Worm (Caenorhabditis elegans) whole organism, young adult: ENCODE measurements around the gene srw-26.

ENCODE experiments used
- B0035.1 ChIP-seq: sonication (generic microtip); optimal IDR thresholded peaks from 2 replicates; lab custom pipeline; 2016; ENCODE audit warnings: missing genetic modification characterization, mild to moderate bottlenecking, missing compliant biosample characterization, missing genotype, missing genetic modification reagents
- C06A6.2 ChIP-seq: fragments of 200-800 bp; sonication (Bioruptor generic); conservative IDR thresholded peaks from 2 replicates; pipeline ENCODE4 v1.3.6; 2022; ENCODE audit warnings: missing genetic modification characterization, missing compliant biosample characterization
- C17E4.6 ChIP-seq: fragments of 200-800 bp; sonication (Bioruptor generic); IDR thresholded peaks from 2 replicates; pipeline ENCODE4 v1.3.6; 2022; ENCODE audit warnings: missing genetic modification reagents, missing genetic modification characterization, missing compliant biosample characterization
- F10E7.11 ChIP-seq: sonication (generic microtip); optimal IDR thresholded peaks from 2 replicates; lab custom pipeline; 2017; ENCODE audit warnings: mild to moderate bottlenecking, missing genetic modification characterization, moderate library complexity, missing compliant biosample characterization
- F23B12.7 ChIP-seq: sonication (generic microtip); optimal IDR thresholded peaks from 2 replicates; lab custom pipeline; 2017; ENCODE audit warnings: missing genetic modification characterization, mild to moderate bottlenecking, missing compliant biosample characterization, antibody characterized with exemption, moderate library complexity; ENCODE audit not compliant: insufficient read depth
- F39B2.1 ChIP-seq: fragments of 200-800 bp; sonication (Bioruptor generic); IDR thresholded peaks from 2 replicates; pipeline ENCODE4 v1.3.6; 2022; ENCODE audit warnings: missing genetic modification reagents, missing genetic modification characterization, missing compliant biosample characterization
- F52B5.7 ChIP-seq: sonication (generic microtip); optimal IDR thresholded peaks from 2 replicates; lab custom pipeline; 2016; ENCODE audit warnings: mild to moderate bottlenecking, missing genetic modification characterization, missing compliant biosample characterization
- F57A8.1 ChIP-seq: fragments of 200-800 bp; sonication (Bioruptor generic); optimal IDR thresholded peaks from 2 replicates; lab custom pipeline; 2018; ENCODE audit warnings: mild to moderate bottlenecking, missing genetic modification characterization, moderate library complexity, missing compliant biosample characterization
- F57C9.4 ChIP-seq: sonication (generic microtip); optimal IDR thresholded peaks from 2 replicates; lab custom pipeline; 2017; ENCODE audit warnings: mild to moderate bottlenecking, missing genetic modification characterization, missing compliant biosample characterization
- K11D2.4 ChIP-seq: fragments of 200-800 bp; sonication (Bioruptor generic); IDR thresholded peaks from 2 replicates; pipeline ENCODE4 v1.3.6; 2022; ENCODE audit warnings: missing genetic modification reagents, missing genetic modification characterization, missing compliant biosample characterization
- Y95B8A.8 ChIP-seq: fragments of 200-800 bp; sonication (Bioruptor generic); IDR thresholded peaks from 2 replicates; pipeline ENCODE4 v1.3.6; 2022; ENCODE audit warnings: missing genetic modification reagents, missing genetic modification characterization, missing compliant biosample characterization
- ZK185.1 ChIP-seq: sonication (generic microtip); optimal IDR thresholded peaks from 2 replicates; lab custom pipeline; 2016; ENCODE audit warnings: mild to moderate bottlenecking, missing genetic modification characterization, missing compliant biosample characterization; ENCODE audit not compliant: poor library complexity, severe bottlenecking
- akir-1 ChIP-seq: fragments of 200-800 bp; sonication (Bioruptor generic); optimal IDR thresholded peaks from 2 replicates; lab custom pipeline; 2018; ENCODE audit warnings: mild to moderate bottlenecking, missing genetic modification characterization, moderate library complexity, missing compliant biosample characterization
- atf-7 ChIP-seq: sonication (generic microtip); optimal IDR thresholded peaks from 2 replicates; lab custom pipeline; 2017; ENCODE audit warnings: mild to moderate bottlenecking, missing genetic modification characterization, missing compliant biosample characterization
- bed-2 ChIP-seq: fragments of 200-800 bp; sonication (Bioruptor generic); IDR thresholded peaks from 2 replicates; pipeline ENCODE4 v1.3.6; 2022; ENCODE audit warnings: missing genetic modification reagents, missing genetic modification characterization, missing compliant biosample characterization
- ccch-3 ChIP-seq: fragments of 200-800 bp; sonication (Bioruptor generic); optimal IDR thresholded peaks from 2 replicates; lab custom pipeline; 2018; ENCODE audit warnings: mild to moderate bottlenecking, missing genetic modification characterization, missing compliant biosample characterization
- ceh-40 ChIP-seq: fragments of 200-800 bp; sonication (Bioruptor generic); IDR thresholded peaks from 2 replicates; pipeline ENCODE4 v1.3.6; 2022; ENCODE audit warnings: missing genetic modification characterization, missing compliant biosample characterization
- ceh-79 ChIP-seq: sonication (generic microtip); optimal IDR thresholded peaks from 2 replicates; lab custom pipeline; 2017; ENCODE audit warnings: mild to moderate bottlenecking, missing genetic modification characterization, missing compliant biosample characterization
- dox-1 ChIP-seq: fragments of 200-800 bp; sonication (Bioruptor generic); IDR thresholded peaks from 2 replicates; pipeline ENCODE4 v1.3.6; 2022; ENCODE audit warnings: missing genetic modification reagents, missing genetic modification characterization, missing compliant biosample characterization
- egl-18 ChIP-seq: fragments of 200-800 bp; sonication (Bioruptor generic); IDR thresholded peaks from 2 replicates; pipeline ENCODE4 v1.3.6; 2022; ENCODE audit warnings: missing genetic modification reagents, missing genetic modification characterization, missing compliant biosample characterization
- egl-44 ChIP-seq: fragments of 200-800 bp; sonication (Bioruptor generic); IDR thresholded peaks from 2 replicates; pipeline ENCODE4 v1.3.6; 2022; ENCODE audit warnings: missing genetic modification reagents, missing genetic modification characterization, missing compliant biosample characterization
- him-1 ChIP-seq: sonication (generic microtip); optimal IDR thresholded peaks from 2 replicates; lab custom pipeline; 2016; ENCODE audit warnings: missing genotype, missing genetic modification reagents, missing genetic modification characterization, missing compliant biosample characterization
- hlh-12 ChIP-seq: sonication (generic microtip); optimal IDR thresholded peaks from 2 replicates; lab custom pipeline; 2016; ENCODE audit warnings: missing genetic modification characterization, missing compliant biosample characterization
- hlh-26 ChIP-seq: fragments of 200-800 bp; sonication (Bioruptor generic); conservative IDR thresholded peaks from 2 replicates; pipeline ENCODE4 v1.3.6; 2022; ENCODE audit warnings: missing genetic modification reagents, missing genetic modification characterization, missing compliant biosample characterization
- lag-1 ChIP-seq: fragments of 200-800 bp; sonication (Bioruptor generic); IDR thresholded peaks from 2 replicates; pipeline ENCODE4 v1.3.6; 2022; ENCODE audit warnings: missing genetic modification reagents, missing genetic modification characterization, missing compliant biosample characterization
- let-607 ChIP-seq, 2 experiments: fragments of 200-800 bp in 1 of 2; sonication (Bioruptor generic) in 1 of 2; sonication (generic microtip) in 1 of 2; optimal IDR thresholded peaks; 2 replicates each; lab custom pipeline; 2016 to 2018; ENCODE audit warnings: mild to moderate bottlenecking in 2 of 2, missing compliant biosample characterization in 2 of 2, missing genetic modification characterization in 2 of 2, moderate library complexity in 2 of 2, missing genotype in 1 of 2
- mcd-1 ChIP-seq: fragments of 200-800 bp; sonication (Bioruptor generic); IDR thresholded peaks from 2 replicates; pipeline ENCODE4 v1.3.6; 2022; ENCODE audit warnings: missing genetic modification reagents, missing genetic modification characterization, missing compliant biosample characterization
- nhr-120 ChIP-seq: fragments of 200-800 bp; sonication (Bioruptor generic); IDR thresholded peaks from 2 replicates; pipeline ENCODE4 v1.3.6; 2022; ENCODE audit warnings: missing genetic modification characterization, missing compliant biosample characterization
- nhr-80 ChIP-seq: sonication (generic microtip); optimal IDR thresholded peaks from 2 replicates; lab custom pipeline; 2016; ENCODE audit warnings: missing genetic modification characterization, missing compliant biosample characterization
- nhr-90 ChIP-seq: sonication (generic microtip); optimal IDR thresholded peaks from 2 replicates; lab custom pipeline; 2016; ENCODE audit warnings: missing genotype, mild to moderate bottlenecking, missing genetic modification characterization, missing compliant biosample characterization
- pha-4 ChIP-seq: fragments of 150-350 bp; sonication (generic microtip); optimal IDR thresholded peaks from 2 replicates; lab custom pipeline; 2014; ENCODE audit warnings: missing biosample characterization, missing genetic modification reagents, missing genetic modification characterization
- repo-1 ChIP-seq: sonication (generic microtip); optimal IDR thresholded peaks from 2 replicates; lab custom pipeline; 2017; ENCODE audit warnings: mild to moderate bottlenecking, missing genetic modification characterization, missing compliant biosample characterization
- snpc-1.1 ChIP-seq: sonication (generic microtip); optimal IDR thresholded peaks from 2 replicates; lab custom pipeline; 2017; ENCODE audit warnings: missing genetic modification characterization, mild to moderate bottlenecking, missing compliant biosample characterization, antibody characterized with exemption, moderate library complexity, missing genotype, missing genetic modification reagents; ENCODE audit not compliant: insufficient read depth
- snpc-3.4 ChIP-seq: sonication (generic microtip); optimal IDR thresholded peaks from 2 replicates; lab custom pipeline; 2017; ENCODE audit warnings: missing genetic modification characterization, mild to moderate bottlenecking, missing compliant biosample characterization, antibody characterized with exemption, moderate library complexity, missing genotype, missing genetic modification reagents
- somi-1 ChIP-seq: fragments of 200-800 bp; sonication (Bioruptor generic); optimal IDR thresholded peaks from 2 replicates; lab custom pipeline; 2018; ENCODE audit warnings: mild to moderate bottlenecking, missing genetic modification characterization, missing compliant biosample characterization
- sptf-2 ChIP-seq: fragments of 200-800 bp; sonication (Bioruptor generic); optimal IDR thresholded peaks from 2 replicates; lab custom pipeline; 2018; ENCODE audit warnings: mild to moderate bottlenecking, missing genetic modification characterization, missing compliant biosample characterization
- tbp1 ChIP-seq: fragments of 200-800 bp; sonication (Bioruptor generic); optimal IDR thresholded peaks from 2 replicates; lab custom pipeline; 2018; ENCODE audit warnings: mild to moderate bottlenecking, missing genetic modification characterization, missing compliant biosample characterization
- tlf-1 ChIP-seq: fragments of 200-800 bp; sonication (Bioruptor generic); optimal IDR thresholded peaks from 2 replicates; lab custom pipeline; 2018; ENCODE audit warnings: mild to moderate bottlenecking, missing genetic modification characterization, missing compliant biosample characterization
- unc-62 ChIP-seq: fragments of 150-350 bp; optimal IDR thresholded peaks from 2 replicates; lab custom pipeline; 2014; ENCODE audit warnings: missing biosample characterization, missing genetic modification reagents, missing genetic modification characterization
- xnd-1 ChIP-seq: sonication (generic microtip); optimal IDR thresholded peaks from 2 replicates; lab custom pipeline; 2016; ENCODE audit warnings: missing genotype, missing genetic modification reagents, missing genetic modification characterization, missing compliant biosample characterization
- zfh-2 ChIP-seq: fragments of 200-800 bp; sonication (Bioruptor generic); conservative IDR thresholded peaks from 2 replicates; pipeline ENCODE4 v1.3.6; 2022; ENCODE audit warnings: missing genetic modification reagents, missing genetic modification characterization, missing compliant biosample characterization
- ztf-28 ChIP-seq: fragments of 200-800 bp; sonication (Bioruptor generic); IDR thresholded peaks from 2 replicates; pipeline ENCODE4 v1.3.6; 2022; ENCODE audit warnings: missing genetic modification reagents, missing genetic modification characterization, missing compliant biosample characterization

The srw-26 gene

ce11 chrV:15900564-15900963, 31.7 kb downstream of the srw-26 start:
- TF ChIP-seq K11D2.4 (no peak), ztf-28 (GFP tag; lab: Robert Waterston, UW) (no peak), bed-2 (GFP tag; lab: Robert Waterston, UW) (no peak), lag-1 (GFP tag; lab: Robert Waterston, UW) (no peak), egl-18 (GFP tag; lab: Robert Waterston, UW) (no peak), ceh-79 (no peak), atf-7 (tag; lab: Kevin White, UChicago) (no peak), ceh-40 (GFP tag; lab: Robert Waterston, UW) (no peak)
- TF ChIP-seq, all 124 proteins: peak for 0

ce11 chrV:15899696-15900095, 32.6 kb downstream of the srw-26 start, which contains the start of gene T06C12.14:
TSS of gene T06C12.14 (plus strand) at chrV:15899996.
- TF ChIP-seq lag-1 (GFP tag; lab: Robert Waterston, UW) (no peak), tlf-1 (no peak), sptf-2 (no peak), repo-1 (no peak), let-607 (tag; optimal IDR thresholded peaks at IDR 0.05; lab: Kevin White, UChicago) (no peak), ccch-3 (GFP tag; lab: Kevin White, UChicago) (no peak), atf-7 (tag; lab: Kevin White, UChicago) (no peak), C17E4.6 (no peak), somi-1 (GFP tag; lab: Kevin White, UChicago) (no peak), F52B5.7 (no peak), mcd-1 (GFP tag; lab: Robert Waterston, UW) (no peak), F10E7.11 (tag; lab: Kevin White, UChicago) (no peak), Y95B8A.8 (no peak)

- TF ChIP-seq snpc-1.1 (tag; lab: Kevin White, UChicago) (no peak), dox-1 (GFP tag; lab: Robert Waterston, UW) (no peak), him-1 (tag; lab: Kevin White, UChicago) (no peak), C06A6.2 (GFP tag; lab: Robert Waterston, UW) (no peak), snpc-3.4 (tag; lab: Kevin White, UChicago) (no peak)
These were observed 34.6 kb downstream of the srw-26 start, which contains the start of gene str-60 for ce11 chrV:15897696-15898095. TSS of gene str-60 (plus strand) at chrV:15897996.

- TF ChIP-seq him-1 (tag; lab: Kevin White, UChicago) (no peak), F57A8.1 (no peak), F10E7.11 (tag; lab: Kevin White, UChicago) (no peak), egl-44 (GFP tag; lab: Robert Waterston, UW) (no peak)
- TF ChIP-seq, all 124 proteins: peak for 0
These were observed 35.6 kb downstream of the srw-26 start, which contains the start of gene nhr-213 for ce11 chrV:15896671-15897070. TSS of gene nhr-213 (minus strand) at chrV:15896771.

ce11 chrV:15892696-15893095, 39.6 kb downstream of the srw-26 start, which contains the start of gene T06C12.11:
TSS of gene T06C12.11 (plus strand) at chrV:15892996.
- no peak for TF ChIP-seq xnd-1 (tag; lab: Kevin White, UChicago)
- no peak for TF ChIP-seq hlh-12 (tag; lab: Kevin White, UChicago)
- no peak for TF ChIP-seq tlf-1
- no peak for TF ChIP-seq ZK185.1 (tag; lab: Kevin White, UChicago)
- TF ChIP-seq pha-4 (tag; lab: Kevin White, UChicago): no peak
- no peak for TF ChIP-seq B0035.1 (tag; lab: Kevin White, UChicago)
- no peak for TF ChIP-seq zfh-2 (GFP tag; lab: Robert Waterston, UW)
- no peak for TF ChIP-seq nhr-120 (GFP tag; lab: Robert Waterston, UW)
- no peak for TF ChIP-seq F39B2.1
- no peak for TF ChIP-seq F23B12.7
- no peak for TF ChIP-seq akir-1 (GFP tag; lab: Kevin White, UChicago)
- TF ChIP-seq hlh-26 (GFP tag; lab: Robert Waterston, UW): no peak
- TF ChIP-seq nhr-80: no peak
- no peak for TF ChIP-seq tbp1
- no peak for TF ChIP-seq nhr-90 (tag; lab: Kevin White, UChicago)
- no peak for TF ChIP-seq unc-62 (GFP tag; lab: Kevin White, UChicago)
- no peak for TF ChIP-seq F57C9.4 (tag; lab: Kevin White, UChicago)
- TF ChIP-seq, all 124 proteins: peak for 0
